Worm (Caenorhabditis elegans): ENCODE results near the gene ZK697.1.

DNA sequence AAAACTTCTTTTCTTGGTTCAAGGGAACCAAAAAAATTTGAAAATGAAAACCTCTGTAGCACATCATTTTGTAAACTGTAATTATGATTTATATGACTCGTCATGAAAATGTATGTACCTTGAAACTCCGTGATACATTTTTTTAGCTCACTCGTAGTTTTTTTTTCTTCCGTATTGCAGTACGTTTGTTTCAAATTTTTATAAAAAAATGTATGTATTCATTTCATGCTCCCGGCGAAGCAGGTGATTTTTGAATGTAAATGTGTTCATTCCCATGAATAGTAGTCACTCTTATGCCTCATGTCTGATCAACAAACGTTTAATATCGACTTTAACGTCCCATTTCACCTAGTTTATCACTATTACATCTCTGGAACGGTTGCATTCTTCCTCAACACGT is 27.2 kb upstream of the ZK697.1 start, which contains the start of gene sri-27:
- TF ChIP-seq lin-35 (GFP tag; optimal IDR thresholded peaks at IDR 0.05) (no peak), dpl-1 (GFP tag; optimal IDR thresholded peaks at IDR 0.05) (no peak), ama-1 (optimal IDR thresholded peaks at IDR 0.05) (no peak), ama-1 (GFP tag; optimal IDR thresholded peaks at IDR 0.05) (no peak), ztf-22 (GFP tag; optimal IDR thresholded peaks at IDR 0.05) (no peak), snpc-1.1 (tag; optimal IDR thresholded peaks at IDR 0.05; ENCODE audit: insufficient read depth) (no peak), ccch-3 (GFP tag; optimal IDR thresholded peaks at IDR 0.05) (no peak), sea-2 (GFP tag; IDR thresholded peaks at IDR 0.05) (no peak), dox-1 (GFP tag; IDR thresholded peaks at IDR 0.05) (no peak), F10E7.11 (tag; optimal IDR thresholded peaks at IDR 0.05) (no peak), aptf-2 (GFP tag; conservative IDR thresholded peaks at IDR 0.05) (no peak), madf-8 (GFP tag; conservative IDR thresholded peaks at IDR 0.05) (no peak)
